Worm (Caenorhabditis elegans): Measurements from ENCODE around the gene prdx-2.

ce11 chrII:5407548-5407947 is 29.6 kb downstream of the prdx-2 start, which contains the start of gene clec-141:
- TF ChIP-seq pax-1 (tag; optimal IDR thresholded peaks at IDR 0.05) (no peak), unc-55 (GFP tag; optimal IDR thresholded peaks at IDR 0.05) (no peak), tbx-7 (tag; optimal IDR thresholded peaks at IDR 0.05) (no peak), ceh-34 (tag; optimal IDR thresholded peaks at IDR 0.05) (no peak), dve-1 (tag; optimal IDR thresholded peaks at IDR 0.05) (no peak), elt-2 (tag; optimal IDR thresholded peaks at IDR 0.05) (no peak), F13H6.1 (tag; optimal IDR thresholded peaks at IDR 0.05) (no peak), pha-2 (tag; optimal IDR thresholded peaks at IDR 0.05) (no peak)

All from whole organism, late embryonic.